Fruit fly (Drosophila melanogaster): ENCODE data around the gene Gld.

DNA sequence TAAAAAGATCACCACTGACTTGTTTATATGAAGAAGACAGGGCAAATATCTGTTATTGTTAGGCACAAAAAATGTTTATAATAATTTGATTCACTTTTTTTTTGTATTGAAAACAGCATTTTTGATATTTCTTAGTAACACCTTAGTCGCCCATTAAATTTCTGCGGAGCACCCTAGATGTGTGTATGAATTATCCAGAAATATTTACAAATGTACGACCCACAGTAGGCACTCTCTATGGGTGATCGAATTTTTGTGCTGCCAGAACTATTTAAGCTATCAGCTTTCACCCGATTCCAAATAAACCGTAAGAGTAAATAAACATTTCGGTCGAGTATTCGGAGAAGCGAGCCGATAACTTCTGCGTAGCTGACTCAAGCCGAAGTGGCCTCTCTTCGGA is 20.2 kb upstream of the Gld start, which contains the start of gene RacGAP84C:
- TF ChIP-seq CG7101 (tag; optimal IDR thresholded peaks at IDR 0.05) (no peak), kay (GFP tag; ENCODE audit: borderline replicate concordance) (no peak), CG14711 (tag; optimal IDR thresholded peaks at IDR 0.05) (no peak), ovo (GFP tag; optimal IDR thresholded peaks at IDR 0.05) (no peak), Hr96 (GFP tag; optimal IDR thresholded peaks at IDR 0.05) (no peak), toe (GFP tag; optimal IDR thresholded peaks at IDR 0.05) (no peak), CG1620 (GFP tag; optimal IDR thresholded peaks at IDR 0.05) (no peak)
